Worm (Caenorhabditis elegans) whole organism, L4/young adult: ENCODE results near the gene his-18.
A peak's percentile ranks its signal among the peaks of the same experiment; 100 is the strongest.

Experiments
- W03F9.2 ChIP-seq: fragments of 150-350 bp; optimal IDR thresholded peaks from 2 replicates; lab custom pipeline; 2014; ENCODE audit warnings: missing biosample characterization, missing genetic modification characterization
- dao-5 ChIP-seq: sonication (generic microtip); optimal IDR thresholded peaks from 2 replicates; lab custom pipeline; 2016; ENCODE audit warnings: missing genotype, missing genetic modification characterization, moderate library complexity, missing compliant biosample characterization
- him-1 ChIP-seq: sonication (generic microtip); optimal IDR thresholded peaks from 2 replicates; lab custom pipeline; 2016; ENCODE audit warnings: missing genotype, missing genetic modification reagents, missing genetic modification characterization, missing compliant biosample characterization

DNA sequence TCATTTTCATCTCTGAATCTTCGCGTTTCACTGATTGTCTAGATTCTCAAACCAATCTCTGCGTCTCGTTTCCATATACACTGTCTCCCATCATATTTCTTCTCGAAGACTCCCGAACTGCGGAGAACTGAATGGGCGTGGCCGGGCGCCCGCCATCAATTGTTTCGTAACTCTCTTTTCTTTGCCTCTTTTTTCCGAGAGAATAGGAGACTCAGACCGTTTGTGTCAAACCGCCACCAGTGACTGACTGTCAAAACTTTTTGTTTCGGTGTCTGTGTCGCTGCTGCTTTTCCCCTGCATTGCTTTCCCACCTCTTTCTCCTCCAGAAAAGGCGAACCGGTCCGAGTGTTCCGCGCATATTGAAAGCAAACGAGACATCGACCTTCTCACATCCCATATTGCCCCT lies 38.2 kb downstream of the his-18 start, which contains the start of gene unc-23:
- TF ChIP-seq him-1 (tag; lab: Kevin White, UChicago) (no peak), dao-5 (peak; percentile 68), W03F9.2 (peak; percentile 54)
